Worm (Caenorhabditis elegans): Measurements from ENCODE around the gene T15B7.15.

The T15B7.15 gene

DNA sequence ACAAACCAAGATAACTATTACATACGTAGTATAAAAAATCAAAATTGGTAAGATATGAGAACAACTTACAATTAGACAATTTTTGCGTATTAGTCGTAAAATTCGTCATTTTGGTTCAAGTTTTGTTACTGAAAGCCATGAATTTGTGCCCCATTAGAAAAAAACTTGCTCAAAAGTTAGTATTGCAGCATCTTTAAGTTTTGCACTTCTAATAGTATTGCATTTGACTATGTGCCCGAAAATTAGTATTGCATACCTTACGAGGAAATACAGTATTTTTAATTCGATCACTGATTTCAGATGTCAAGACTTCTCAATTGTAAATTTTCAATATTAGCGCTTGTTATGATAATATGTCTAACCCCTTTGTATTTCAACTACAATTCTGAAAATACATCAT, 17.0 kb downstream of the T15B7.15 start, which contains the start of gene T15B7.8:
Gene T15B7.8 (plus strand): TSS at position 301 of the 400 bp plus-strand sequence.
- TF ChIP-seq mec-3 (tag; optimal IDR thresholded peaks at IDR 0.05; ENCODE audit: borderline replicate concordance) (no peak), K09A11.1 (tag; optimal IDR thresholded peaks at IDR 0.05; ENCODE audit: insufficient read depth) (no peak), fax-1 (tag; optimal IDR thresholded peaks at IDR 0.05) (no peak), fkh-10 (GFP tag; optimal IDR thresholded peaks at IDR 0.05) (no peak), tbx-7 (tag; optimal IDR thresholded peaks at IDR 0.05) (no peak), K02D7.2 (tag; optimal IDR thresholded peaks at IDR 0.05) (no peak), ceh-48 (tag; optimal IDR thresholded peaks at IDR 0.05) (no peak), Y22D7AL.16 (tag; optimal IDR thresholded peaks at IDR 0.05) (no peak), npax-4 (tag; optimal IDR thresholded peaks at IDR 0.05) (no peak), pax-1 (tag; optimal IDR thresholded peaks at IDR 0.05) (no peak), syd-9 (tag; optimal IDR thresholded peaks at IDR 0.05) (no peak), nhr-232 (tag; optimal IDR thresholded peaks at IDR 0.05) (no peak), sox-2 (GFP tag; IDR thresholded peaks at IDR 0.05) (no peak), nhr-11 (tag; optimal IDR thresholded peaks at IDR 0.05) (no peak), hlh-15 (tag; optimal IDR thresholded peaks at IDR 0.05) (no peak), ceh-31 (tag; optimal IDR thresholded peaks at IDR 0.05) (no peak)

DNA sequence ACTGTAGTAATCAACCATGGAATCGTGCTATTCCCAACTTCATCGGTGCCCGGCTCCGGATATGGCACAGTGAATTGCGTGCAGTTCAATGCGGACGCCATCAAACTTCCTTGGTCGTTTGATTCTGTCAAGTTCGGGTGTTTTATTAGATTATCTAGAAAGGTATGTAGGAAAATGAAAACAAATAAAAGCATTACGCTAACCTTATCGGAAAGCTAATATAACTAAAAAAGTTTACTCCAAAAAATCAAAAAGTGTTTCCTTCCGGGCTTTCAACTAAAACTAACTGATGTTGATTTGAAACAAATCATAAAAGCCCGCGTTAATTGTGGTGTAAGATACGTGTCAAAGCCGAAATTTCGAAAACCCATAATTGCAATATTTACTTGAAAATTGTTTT, 18.7 kb downstream of the T15B7.15 start, which contains the start of gene dmsr-13:
Gene dmsr-13 (minus strand): TSS at position 101 of the 400 bp plus-strand sequence.
- TF ChIP-seq mec-3 (tag; optimal IDR thresholded peaks at IDR 0.05; ENCODE audit: borderline replicate concordance) = no peak
- TF ChIP-seq ahr-1 (tag; optimal IDR thresholded peaks at IDR 0.05) = no peak
- TF ChIP-seq ztf-16 (tag; optimal IDR thresholded peaks at IDR 0.05) = no peak
- TF ChIP-seq sox-4 (tag; optimal IDR thresholded peaks at IDR 0.05) = no peak
- no peak for TF ChIP-seq C08G9.2 (tag; optimal IDR thresholded peaks at IDR 0.05)
- TF ChIP-seq unc-3 (GFP tag; conservative IDR thresholded peaks at IDR 0.05) = no peak
- TF ChIP-seq unc-3 (tag; optimal IDR thresholded peaks at IDR 0.05) = no peak
- no peak for TF ChIP-seq hlh-15 (tag; optimal IDR thresholded peaks at IDR 0.05)
- TF ChIP-seq dmd-4 (tag; optimal IDR thresholded peaks at IDR 0.05; ENCODE audit: borderline replicate concordance) = no peak
- TF ChIP-seq nfya-1 (tag; optimal IDR thresholded peaks at IDR 0.05) = no peak

DNA sequence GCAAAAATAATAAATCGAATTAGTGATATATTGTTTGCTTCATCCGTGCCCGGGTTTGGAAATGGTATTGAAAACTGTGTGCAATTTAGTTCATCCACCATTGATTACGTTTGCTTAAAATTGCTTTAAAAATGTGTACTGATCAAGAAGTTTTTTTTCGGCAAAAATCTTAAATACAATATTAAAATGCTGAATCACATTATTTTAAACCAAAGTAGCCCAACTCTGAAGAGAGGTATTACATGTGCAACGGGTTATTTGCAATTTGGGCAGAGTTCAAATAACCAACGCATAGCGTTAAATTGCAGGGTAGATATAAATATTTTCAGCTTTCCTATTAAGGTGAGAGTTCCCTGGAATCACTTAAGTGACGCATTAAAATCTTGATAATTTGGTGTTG, 21.3 kb downstream of the T15B7.15 start, which contains the start of gene dmsr-14:
Gene dmsr-14 (minus strand): TSS at position 101 of the 400 bp plus-strand sequence.
- TF ChIP-seq dve-1 (tag; optimal IDR thresholded peaks at IDR 0.05) = no peak

DNA sequence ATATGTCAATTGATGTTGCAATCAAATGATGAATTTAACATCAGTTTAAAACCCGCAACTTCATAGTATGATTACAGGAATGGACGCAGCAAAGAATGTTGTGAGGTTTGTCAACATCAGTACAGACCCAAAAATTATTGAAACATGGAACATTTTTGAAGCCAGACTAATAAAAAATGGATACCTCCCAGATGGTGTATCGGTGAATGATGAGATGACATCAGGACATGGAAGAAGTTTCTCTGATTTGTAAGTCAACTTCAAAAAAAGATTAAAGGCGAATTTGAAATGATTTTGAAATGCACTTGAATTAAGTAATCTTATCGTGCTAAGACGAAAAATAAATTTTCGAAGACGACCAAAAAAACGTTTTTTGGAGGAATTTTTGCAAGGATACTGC, 24.6 kb downstream of the T15B7.15 start:
- TF ChIP-seq odd-2 (tag; optimal IDR thresholded peaks at IDR 0.05) (no peak), pha-2 (tag; optimal IDR thresholded peaks at IDR 0.05) (no peak), dmd-4 (tag; optimal IDR thresholded peaks at IDR 0.05; ENCODE audit: borderline replicate concordance) (no peak), hlh-8 (tag; optimal IDR thresholded peaks at IDR 0.05) (no peak), C08G9.2 (tag; optimal IDR thresholded peaks at IDR 0.05) (no peak), nhr-232 (tag; optimal IDR thresholded peaks at IDR 0.05) (no peak), fkh-6 (tag; optimal IDR thresholded peaks at IDR 0.05) (no peak), pat-9 (tag; optimal IDR thresholded peaks at IDR 0.05) (no peak), ceh-45 (GFP tag; IDR thresholded peaks at IDR 0.05) (no peak), ceh-22 (tag; optimal IDR thresholded peaks at IDR 0.05) (no peak), ztf-16 (tag; optimal IDR thresholded peaks at IDR 0.05) (no peak), ceh-9 (tag; optimal IDR thresholded peaks at IDR 0.05) (no peak)

DNA sequence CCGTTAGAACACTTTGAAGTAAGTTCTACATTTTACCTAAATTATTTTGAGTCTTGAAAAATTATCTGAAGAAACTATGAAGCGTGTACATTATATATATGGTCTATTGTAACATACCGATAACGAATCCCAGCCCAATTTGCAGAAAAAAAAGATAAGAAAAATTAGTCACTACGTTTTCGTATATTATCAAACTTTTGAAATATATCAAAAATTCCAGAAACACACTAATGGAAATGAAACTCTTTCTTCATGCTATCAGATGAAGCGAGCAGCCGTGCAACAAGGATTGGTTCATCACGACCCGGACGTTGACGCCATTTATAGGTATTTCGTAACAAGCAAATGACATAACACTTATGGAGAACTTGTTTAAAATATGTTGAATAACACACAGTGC, 26.6 kb downstream of the T15B7.15 start:
- peak; percentile 53 for TF ChIP-seq elt-2 (tag; optimal IDR thresholded peaks at IDR 0.05)
- no peak for TF ChIP-seq ceh-31 (tag; optimal IDR thresholded peaks at IDR 0.05)

Measured in whole organism, late embryonic.